Worm (Caenorhabditis elegans): ENCODE measurements around the gene nlp-80.

nlp-80 gene

DNA sequence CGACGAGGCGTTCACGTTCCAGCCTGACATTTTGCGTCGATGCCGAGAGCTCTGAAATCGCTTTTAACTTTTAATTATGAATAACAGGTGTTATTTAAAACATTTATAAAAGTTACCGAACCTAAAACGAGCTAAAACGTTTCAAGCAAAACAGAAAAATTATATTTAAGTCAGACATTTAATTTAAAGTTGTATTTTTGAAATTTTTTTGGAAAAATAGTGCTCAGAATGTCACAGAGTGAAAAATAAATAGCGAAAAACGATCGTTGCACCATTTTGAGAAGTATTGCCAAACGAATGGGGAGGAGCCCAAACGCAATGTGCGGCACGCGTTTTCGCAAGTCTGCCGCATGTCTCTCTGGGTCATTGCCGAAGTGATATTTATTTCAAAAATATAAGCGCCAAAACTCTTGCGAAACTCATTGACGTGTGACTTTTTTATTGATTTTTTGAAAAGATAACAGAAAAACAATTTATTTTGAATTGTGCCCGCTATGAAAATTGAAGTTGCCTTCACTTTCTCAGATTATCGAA lies 47.7 kb upstream of the nlp-80 start, which contains the start of gene erfa-3 (continued):
- no peak for TF ChIP-seq ceh-90 (tag; optimal IDR thresholded peaks at IDR 0.05)
- TF ChIP-seq rnt-1 (tag; optimal IDR thresholded peaks at IDR 0.05) = peak; percentile 85
- TF ChIP-seq hlh-17 (GFP tag; optimal IDR thresholded peaks at IDR 0.05; ENCODE audit: borderline replicate concordance) = no peak
- TF ChIP-seq unc-130 (tag; optimal IDR thresholded peaks at IDR 0.05) = peak; percentile 68
- TF ChIP-seq F16B12.6 (tag; optimal IDR thresholded peaks at IDR 0.05) = no peak
- peak; percentile 51; the same call in 1 of the 2 replicates for TF ChIP-seq grh-1 (GFP tag; IDR thresholded peaks at IDR 0.05)
- peak; percentile 29 for TF ChIP-seq zip-4 (GFP tag; optimal IDR thresholded peaks at IDR 0.05)
- peak; percentile 40 to 72 for TF ChIP-seq lin-35 (GFP tag; optimal IDR thresholded peaks at IDR 0.05)
- TF ChIP-seq nhr-28 (tag; optimal IDR thresholded peaks at IDR 0.05) = no peak
- TF ChIP-seq pqm-1 (tag; optimal IDR thresholded peaks at IDR 0.05) = no peak
- no peak for TF ChIP-seq sup-37 (GFP tag; optimal IDR thresholded peaks at IDR 0.05)
- no peak for TF ChIP-seq ceh-63 (GFP tag; optimal IDR thresholded peaks at IDR 0.05)
- TF ChIP-seq lin-39 (tag; optimal IDR thresholded peaks at IDR 0.05) = peak; percentile 62
- peak; percentile 69 for TF ChIP-seq nhr-90 (tag; optimal IDR thresholded peaks at IDR 0.05; ENCODE audit: poor library complexity)
- TF ChIP-seq aha-1 (tag; optimal IDR thresholded peaks at IDR 0.05) = no peak
- TF ChIP-seq fkh-8 (tag; optimal IDR thresholded peaks at IDR 0.05) = peak; percentile 24
- TF ChIP-seq hpl-2 (GFP tag; optimal IDR thresholded peaks at IDR 0.05) = peak; percentile 25
- TF ChIP-seq ces-1 (GFP tag; optimal IDR thresholded peaks at IDR 0.05) = no peak
- TF ChIP-seq lin-15B (tag; optimal IDR thresholded peaks at IDR 0.05) = no peak
- TF ChIP-seq alr-1 (tag; optimal IDR thresholded peaks at IDR 0.05; ENCODE audit: borderline replicate concordance) = no peak
- no peak for TF ChIP-seq aly-2 (tag; optimal IDR thresholded peaks at IDR 0.05)
- TF ChIP-seq unc-62 (GFP tag; optimal IDR thresholded peaks at IDR 0.05) = no peak
- peak; percentile 46 for TF ChIP-seq mep-1 (tag; optimal IDR thresholded peaks at IDR 0.05)
- peak; percentile 33 for TF ChIP-seq jun-1 (tag; optimal IDR thresholded peaks at IDR 0.05)
- TF ChIP-seq nhr-237 (tag; optimal IDR thresholded peaks at IDR 0.05) = no peak
- peak; percentile 68 for TF ChIP-seq nhr-76 (tag; optimal IDR thresholded peaks at IDR 0.05)
- peak; percentile 27 for TF ChIP-seq ztf-4 (tag; optimal IDR thresholded peaks at IDR 0.05)
- peak; percentile 53 for TF ChIP-seq nhr-19 (GFP tag; conservative IDR thresholded peaks at IDR 0.05)
- no peak for TF ChIP-seq ets-5 (GFP tag; IDR thresholded peaks at IDR 0.05)
- TF ChIP-seq efl-1 (optimal IDR thresholded peaks at IDR 0.05) = peak; percentile 54 to 65
- TF ChIP-seq efl-1 (GFP tag; optimal IDR thresholded peaks at IDR 0.05 in 1 of 2) = peak; percentile 52 to 95
- no peak for TF ChIP-seq efl-3 (GFP tag; optimal IDR thresholded peaks at IDR 0.05)
- TF ChIP-seq snpc-4 (tag; optimal IDR thresholded peaks at IDR 0.05) = peak; percentile 50
- no peak for TF ChIP-seq pax-3 (tag; optimal IDR thresholded peaks at IDR 0.05)
- TF ChIP-seq Y116A8C.19 (tag; optimal IDR thresholded peaks at IDR 0.05; ENCODE audit: borderline replicate concordance) = no peak
- TF ChIP-seq fkh-10 (GFP tag; optimal IDR thresholded peaks at IDR 0.05) = no peak
- peak; percentile 87 for TF ChIP-seq skn-1 (tag; optimal IDR thresholded peaks at IDR 0.05)
- peak; percentile 73 for TF ChIP-seq snu-23 (GFP tag; optimal IDR thresholded peaks at IDR 0.05)
- TF ChIP-seq ama-1 (optimal IDR thresholded peaks at IDR 0.05) = no peak
- TF ChIP-seq sox-4 (tag; optimal IDR thresholded peaks at IDR 0.05) = peak; percentile 34
- peak; percentile 62 for TF ChIP-seq nhr-47 (tag; optimal IDR thresholded peaks at IDR 0.05)
- TF ChIP-seq unc-98 (GFP tag; IDR thresholded peaks at IDR 0.05) = no peak
- TF ChIP-seq pag-3 (tag; optimal IDR thresholded peaks at IDR 0.05; ENCODE audit: borderline replicate concordance, insufficient read depth) = no peak
- TF ChIP-seq swsn-7 (tag; optimal IDR thresholded peaks at IDR 0.05) = peak; percentile 66
- TF ChIP-seq lsy-2 (tag; optimal IDR thresholded peaks at IDR 0.05) = peak; percentile 58 to 60
- TF ChIP-seq tbx-2 (tag; optimal IDR thresholded peaks at IDR 0.05) = peak; percentile 49
- peak; percentile 15 for TF ChIP-seq lir-3 (tag; optimal IDR thresholded peaks at IDR 0.05; ENCODE audit: poor library complexity)
- peak in 1 of 2 experiments; percentile 64 for TF ChIP-seq mdl-1 (tag; optimal IDR thresholded peaks at IDR 0.05)
- TF ChIP-seq ceh-8 (GFP tag; optimal IDR thresholded peaks at IDR 0.05) = peak; percentile 28
- TF ChIP-seq C04F5.9 (tag; optimal IDR thresholded peaks at IDR 0.05) = no peak
- TF ChIP-seq sptf-1 (tag; optimal IDR thresholded peaks at IDR 0.05) = no peak

Data from whole organism, L1 larva.